Worm (Caenorhabditis elegans) whole organism, L4/young adult: ENCODE measurements around the gene romo-1.

Experiments
- W03F9.2 ChIP-seq: fragments of 150-350 bp; optimal IDR thresholded peaks from 2 replicates; lab custom pipeline; 2014; ENCODE audit warnings: missing biosample characterization, missing genetic modification characterization
- him-1 ChIP-seq: sonication (generic microtip); optimal IDR thresholded peaks from 2 replicates; lab custom pipeline; 2016; ENCODE audit warnings: missing genotype, missing genetic modification reagents, missing genetic modification characterization, missing compliant biosample characterization

- TF ChIP-seq W03F9.2 (tag; lab: Kevin White, UChicago) (no peak), him-1 (tag; lab: Kevin White, UChicago) (no peak)
These were observed 41.0 kb upstream of the romo-1 start for ce11 chrII:13278716-13279115.
